Fruit fly (Drosophila melanogaster): ENCODE results near the gene CG1387.

- TF ChIP-seq zfh1 (GFP tag; IDR thresholded peaks at IDR 0.05), result 0 out of 3 replicates have a peak, but pooled peaks have one; percentile 30
- no peak for TF ChIP-seq Usf (GFP tag; optimal IDR thresholded peaks at IDR 0.05)
- TF ChIP-seq shn (GFP tag; optimal IDR thresholded peaks at IDR 0.05), result no peak
- no peak for TF ChIP-seq CG12299 (tag; optimal IDR thresholded peaks at IDR 0.05)
- TF ChIP-seq CG16779 (GFP tag; IDR thresholded peaks at IDR 0.05), result no peak
- TF ChIP-seq sna (GFP tag; IDR thresholded peaks at IDR 0.05; ENCODE audit: partially characterized antibody), result no peak
- no peak for TF ChIP-seq CG14050 (GFP tag; IDR thresholded peaks at IDR 0.05)
- no peak for TF ChIP-seq Dfd (GFP tag; optimal IDR thresholded peaks at IDR 0.05)
These were observed 31.4 kb downstream of the CG1387 start for dm6 chrX:8416956-8417355.
